Fruit fly (Drosophila melanogaster) whole organism, embryonic: ENCODE measurements around the gene mRpS26.

ENCODE experiments used
- CG12299 ChIP-seq: fragments of 200-800 bp; sonication (Bioruptor generic); optimal IDR thresholded peaks from 2 replicates; lab custom pipeline; 2018; ENCODE audit warnings: missing biosample characterization, mild to moderate bottlenecking, missing genetic modification characterization
- CG14050 ChIP-seq: fragments of 200-800 bp; sonication (Bioruptor generic); IDR thresholded peaks from 3 replicates; pipeline ENCODE4 v1.3.6; 2022; ENCODE audit warnings: missing biosample characterization, missing genetic modification characterization
- CG4328 ChIP-seq: fragments of 200-800 bp; sonication (Bioruptor generic); optimal IDR thresholded peaks from 3 replicates; lab custom pipeline; 2017; ENCODE audit warnings: missing biosample characterization, missing genetic modification reagents, missing genetic modification characterization
- CG8478 ChIP-seq: fragments of >200 bp; optimal IDR thresholded peaks from 2 replicates; lab custom pipeline; 2018
- Doc3 ChIP-seq: fragments of 200-800 bp; sonication (Bioruptor generic); IDR thresholded peaks from 3 replicates; pipeline ENCODE4 v1.3.6; 2022; ENCODE audit warnings: missing biosample characterization, missing genetic modification characterization; ENCODE audit not compliant: partially characterized antibody
- NC2β ChIP-seq: fragments of 200-800 bp; sonication (Bioruptor generic); optimal IDR thresholded peaks from 2 replicates; lab custom pipeline; 2016; ENCODE audit warnings: missing biosample characterization, missing genetic modification characterization
- Xbp1 ChIP-seq: fragments of 200-800 bp; sonication (Bioruptor generic); optimal IDR thresholded peaks from 3 replicates; lab custom pipeline; 2016; ENCODE audit warnings: missing biosample characterization, mild to moderate bottlenecking, missing genetic modification characterization
- ato ChIP-seq: fragments of 200-800 bp; sonication (Bioruptor generic); IDR thresholded peaks from 2 replicates; pipeline ENCODE4 v1.3.6; 2022; ENCODE audit warnings: missing biosample characterization, missing genetic modification characterization; ENCODE audit not compliant: partially characterized antibody
- onecut ChIP-seq: fragments of 200-800 bp; sonication (Bioruptor generic); IDR thresholded peaks from 2 replicates; pipeline ENCODE4 v1.3.6; 2022; ENCODE audit warnings: missing biosample characterization, missing genetic modification characterization
- scrt ChIP-seq: fragments of 200-800 bp; sonication (Bioruptor generic); optimal IDR thresholded peaks from 2 replicates; lab custom pipeline; 2018; ENCODE audit warnings: missing biosample characterization, mild to moderate bottlenecking, missing genetic modification characterization, moderate library complexity

dm6 chr3L:18102161-18102565, 4.2 kb upstream of the mRpS26 start:
- TF ChIP-seq Doc3 = no peak
- TF ChIP-seq scrt (GFP tag; lab: Kevin White, UChicago) = no peak
- no peak for TF ChIP-seq ato
- no peak for TF ChIP-seq NC2β (GFP tag; lab: Kevin White, UChicago)
- no peak for TF ChIP-seq onecut (GFP tag; lab: Robert Waterston, UW)
- TF ChIP-seq CG12299 (tag; lab: Kevin White, UChicago) = no peak
- no peak for TF ChIP-seq Xbp1
- TF ChIP-seq CG14050 (GFP tag; lab: Robert Waterston, UW) = no peak
- TF ChIP-seq CG8478 (lab: Kevin White, UChicago) = no peak
- no peak for TF ChIP-seq CG4328
